Fruit fly (Drosophila melanogaster) whole organism, embryonic: ENCODE data around the gene Bmcp.
A peak's percentile ranks its signal among the peaks of the same experiment; 100 is the strongest.

ENCODE experiments used
- Abd-B ChIP-seq: fragments of 200-800 bp; sonication (Bioruptor generic); optimal IDR thresholded peaks from 2 replicates; lab custom pipeline; 2018; ENCODE audit warnings: missing biosample characterization, mild to moderate bottlenecking, missing genetic modification characterization, moderate library complexity
- Adf1 ChIP-seq: fragments of 200-800 bp; sonication (Bioruptor generic); IDR thresholded peaks from 2 replicates; pipeline ENCODE4 v1.3.6; 2022; ENCODE audit warnings: missing biosample characterization, missing genetic modification characterization
- Antp ChIP-seq: fragments of 200-800 bp; sonication (Bioruptor generic); optimal IDR thresholded peaks from 3 replicates; lab custom pipeline; 2016; ENCODE audit warnings: missing biosample characterization, missing genetic modification characterization
- CG10274 ChIP-seq: fragments of 200-800 bp; sonication (Bioruptor generic); optimal IDR thresholded peaks from 3 replicates; lab custom pipeline; 2017; ENCODE audit warnings: missing biosample characterization, mild to moderate bottlenecking, missing genetic modification characterization
- CG11696 ChIP-seq: fragments of 200-800 bp; sonication (Bioruptor generic); IDR thresholded peaks from 2 replicates; pipeline ENCODE4 v1.3.6; 2022; ENCODE audit warnings: missing biosample characterization, missing genetic modification characterization
- CG1529 ChIP-seq: fragments of 200-800 bp; sonication (Bioruptor generic); optimal IDR thresholded peaks from 3 replicates; lab custom pipeline; 2018; ENCODE audit warnings: missing biosample characterization, missing genetic modification characterization
- CG15514 ChIP-seq: fragments of 200-800 bp; sonication (Bioruptor generic); optimal IDR thresholded peaks from 3 replicates; lab custom pipeline; 2017; ENCODE audit warnings: missing biosample characterization, missing genetic modification characterization, mild to moderate bottlenecking, moderate library complexity, missing genetic modification reagents
- CG1603 ChIP-seq: fragments of 200-800 bp; sonication (Bioruptor generic); optimal IDR thresholded peaks from 2 replicates; lab custom pipeline; 2019; ENCODE audit warnings: missing biosample characterization, mild to moderate bottlenecking, missing genetic modification characterization, moderate library complexity
- CG1647 ChIP-seq: fragments of 200-800 bp; sonication (Bioruptor generic); optimal IDR thresholded peaks from 3 replicates; lab custom pipeline; 2016; ENCODE audit warnings: missing biosample characterization, missing genetic modification characterization
- CG16815 ChIP-seq: fragments of 200-800 bp; sonication (Bioruptor generic); optimal IDR thresholded peaks from 3 replicates; lab custom pipeline; 2017; ENCODE audit warnings: missing biosample characterization, mild to moderate bottlenecking, missing genetic modification characterization
- CG16863 ChIP-seq: fragments of 200-800 bp; sonication (Bioruptor generic); optimal IDR thresholded peaks from 3 replicates; lab custom pipeline; 2016; ENCODE audit warnings: missing biosample characterization, missing genetic modification characterization
- CG17186 ChIP-seq: fragments of 200-800 bp; sonication (Bioruptor generic); optimal IDR thresholded peaks from 3 replicates; lab custom pipeline; 2017; ENCODE audit warnings: missing biosample characterization, missing genetic modification reagents, missing genetic modification characterization
- CG2116 ChIP-seq: fragments of 200-800 bp; sonication (Bioruptor generic); optimal IDR thresholded peaks from 3 replicates; lab custom pipeline; 2018; ENCODE audit warnings: missing biosample characterization, mild to moderate bottlenecking, missing genetic modification characterization
- CG31388 ChIP-seq: fragments of 200-800 bp; sonication (Bioruptor generic); optimal IDR thresholded peaks from 2 replicates; lab custom pipeline; 2016; ENCODE audit warnings: missing biosample characterization, missing genetic modification characterization
- CG31441 ChIP-seq: fragments of 200-800 bp; sonication (Bioruptor generic); IDR thresholded peaks from 2 replicates; pipeline ENCODE4 v1.3.6; 2022; ENCODE audit warnings: missing biosample characterization, missing genetic modification characterization
- CG32767 ChIP-seq: fragments of 200-800 bp; sonication (Bioruptor generic); IDR thresholded peaks from 2 replicates; pipeline ENCODE4 v1.3.6; 2022; ENCODE audit warnings: missing biosample characterization, missing genetic modification characterization
- CG3726 ChIP-seq: fragments of 200-800 bp; sonication (Bioruptor generic); IDR thresholded peaks from 3 replicates; pipeline ENCODE4, ENCODE4 v1.3.6; 2022; ENCODE audit warnings: missing biosample characterization, missing genetic modification characterization
- CG42726 ChIP-seq: fragments of 200-800 bp; sonication (Bioruptor generic); IDR thresholded peaks from 2 replicates; pipeline ENCODE4 v1.3.6; 2022; ENCODE audit warnings: missing biosample characterization, missing genetic modification characterization; ENCODE audit not compliant: partially characterized antibody
- CG4617 ChIP-seq: fragments of 200-800 bp; sonication (Bioruptor generic); optimal IDR thresholded peaks from 3 replicates; lab custom pipeline; 2016; ENCODE audit warnings: missing biosample characterization, missing genetic modification characterization, borderline replicate concordance
- CG5245 ChIP-seq: fragments of 200-800 bp; sonication (Bioruptor generic); optimal IDR thresholded peaks from 3 replicates; lab custom pipeline; 2016; ENCODE audit warnings: missing biosample characterization, missing genetic modification characterization
- CG6175 ChIP-seq: fragments of 200-800 bp; sonication (Bioruptor generic); IDR thresholded peaks from 3 replicates; pipeline ENCODE4 v1.3.6; 2022; ENCODE audit warnings: missing biosample characterization, missing genetic modification characterization
- CG6654 ChIP-seq: fragments of 200-800 bp; sonication (Bioruptor generic); optimal IDR thresholded peaks from 2 replicates; lab custom pipeline; 2017; ENCODE audit warnings: missing biosample characterization, mild to moderate bottlenecking, missing genetic modification characterization
- CG7372 ChIP-seq: fragments of 200-800 bp; sonication (Bioruptor generic); IDR thresholded peaks from 2 replicates; pipeline ENCODE4 v1.3.6; 2022; ENCODE audit warnings: missing biosample characterization, missing genetic modification characterization
- CG9876 ChIP-seq: fragments of 200-800 bp; sonication (Bioruptor generic); optimal IDR thresholded peaks from 2 replicates; lab custom pipeline; 2016; ENCODE audit warnings: missing biosample characterization, missing genetic modification characterization
- CHES-1-like ChIP-seq: fragments of 200-800 bp; sonication (Bioruptor generic); optimal IDR thresholded peaks from 2 replicates; lab custom pipeline; 2016; ENCODE audit warnings: missing biosample characterization, missing genetic modification characterization
- Dbx ChIP-seq: fragments of 200-800 bp; sonication (Bioruptor generic); IDR thresholded peaks from 3 replicates; pipeline ENCODE4 v1.3.6; 2022; ENCODE audit warnings: missing biosample characterization, missing genetic modification characterization
- Doc3 ChIP-seq: fragments of 200-800 bp; sonication (Bioruptor generic); IDR thresholded peaks from 3 replicates; pipeline ENCODE4 v1.3.6; 2022; ENCODE audit warnings: missing biosample characterization, missing genetic modification characterization; ENCODE audit not compliant: partially characterized antibody
- ERR ChIP-seq: fragments of 200-800 bp; sonication (Bioruptor generic); optimal IDR thresholded peaks from 2 replicates; lab custom pipeline; 2016; ENCODE audit warnings: missing biosample characterization, missing genetic modification characterization
- MBD-R2 ChIP-seq: fragments of 200-800 bp; sonication (Bioruptor generic); IDR thresholded peaks from 2 replicates; pipeline ENCODE4 v1.3.6; 2022; ENCODE audit warnings: missing biosample characterization, missing genetic modification characterization
- Optix ChIP-seq: fragments of 200-800 bp; sonication (Bioruptor generic); IDR thresholded peaks from 3 replicates; pipeline ENCODE4 v1.3.6; 2022; ENCODE audit warnings: missing biosample characterization, missing genetic modification characterization
- Sox102F ChIP-seq: fragments of 200-800 bp; sonication (Bioruptor generic); optimal IDR thresholded peaks from 2 replicates; lab custom pipeline; 2018; ENCODE audit warnings: missing biosample characterization, mild to moderate bottlenecking, missing genetic modification characterization, moderate library complexity
- Stat92E ChIP-seq, 3 experiments: fragments of >200 bp in 2 of 3; fragments of 200-800 bp in 1 of 3; sonication (Bioruptor generic) in 1 of 3; optimal IDR thresholded peaks; 2 replicates each; lab custom pipeline; 2017 to 2019; ENCODE audit warnings: missing biosample characterization in 3 of 3, missing genetic modification characterization in 3 of 3, mild to moderate bottlenecking in 1 of 3, moderate library complexity in 1 of 3
- bsh ChIP-seq, 2 experiments: fragments of 200-800 bp; sonication (Bioruptor generic); optimal IDR thresholded peaks; 2 replicates each; lab custom pipeline; 2017 to 2018; ENCODE audit warnings: mild to moderate bottlenecking in 2 of 2, missing biosample characterization in 2 of 2, missing genetic modification characterization in 2 of 2, moderate library complexity in 1 of 2
- chif ChIP-seq, 2 experiments: fragments of 200-800 bp; sonication (Bioruptor generic); optimal IDR thresholded peaks; 3 replicates each; lab custom pipeline; 2016; ENCODE audit warnings: missing biosample characterization in 2 of 2, missing genetic modification characterization in 2 of 2
- dysf ChIP-seq: fragments of 200-800 bp; sonication (Bioruptor generic); IDR thresholded peaks from 3 replicates; pipeline ENCODE4 v1.3.6; 2022; ENCODE audit warnings: missing biosample characterization, missing genetic modification characterization
- fd3F ChIP-seq: fragments of 200-800 bp; sonication (Bioruptor generic); optimal IDR thresholded peaks from 2 replicates; lab custom pipeline; 2018; ENCODE audit warnings: missing biosample characterization, mild to moderate bottlenecking, missing genetic modification characterization, moderate library complexity
- fu2 ChIP-seq: fragments of 200-800 bp; sonication (Bioruptor generic); optimal IDR thresholded peaks from 2 replicates; lab custom pipeline; 2016; ENCODE audit warnings: missing biosample characterization, missing genetic modification characterization
- gcm ChIP-seq: fragments of 200-800 bp; sonication (Bioruptor generic); optimal IDR thresholded peaks from 2 replicates; lab custom pipeline; 2019; ENCODE audit warnings: missing biosample characterization, mild to moderate bottlenecking, missing genetic modification characterization, moderate library complexity
- gro ChIP-seq: fragments of 200-800 bp; sonication (Bioruptor generic); optimal IDR thresholded peaks from 2 replicates; lab custom pipeline; 2016; ENCODE audit warnings: missing biosample characterization, missing genetic modification characterization
- gsb ChIP-seq: fragments of 200-800 bp; sonication (Bioruptor generic); IDR thresholded peaks from 2 replicates; pipeline ENCODE4 v1.3.6; 2022; ENCODE audit warnings: missing biosample characterization, missing genetic modification characterization
- ken ChIP-seq: fragments of 200-800 bp; sonication (Bioruptor generic); IDR thresholded peaks from 3 replicates; pipeline ENCODE4 v1.3.6; 2022; ENCODE audit warnings: missing biosample characterization, missing genetic modification characterization
- lov ChIP-seq, 2 experiments: fragments of 200-800 bp in 1 of 2; fragments of >200 bp in 1 of 2; sonication (Bioruptor generic) in 1 of 2; IDR thresholded peaks in 1 of 2; optimal IDR thresholded peaks in 1 of 2; 2 replicates in 1 of 2; 3 replicates in 1 of 2; pipeline versions ENCODE4 v1.3.6 to Lab custom; 2017 to 2022; ENCODE audit warnings: missing biosample characterization in 1 of 2, missing genetic modification characterization in 1 of 2
- luna ChIP-seq: fragments of 200-800 bp; sonication (Bioruptor generic); optimal IDR thresholded peaks from 2 replicates; lab custom pipeline; 2016; ENCODE audit warnings: missing biosample characterization, missing genetic modification characterization
- maf-S ChIP-seq: fragments of 200-800 bp; sonication (Bioruptor generic); optimal IDR thresholded peaks from 2 replicates; lab custom pipeline; 2016; ENCODE audit warnings: missing biosample characterization, missing genetic modification characterization
- slp2 ChIP-seq: fragments of 200-800 bp; sonication (Bioruptor generic); optimal IDR thresholded peaks from 2 replicates; lab custom pipeline; 2016; ENCODE audit warnings: missing biosample characterization, missing genetic modification characterization
- tap ChIP-seq: fragments of 200-800 bp; optimal IDR thresholded peaks from 3 replicates; lab custom pipeline; 2019; ENCODE audit warnings: missing biosample characterization, mild to moderate bottlenecking, missing genetic modification characterization, moderate library complexity
- tna ChIP-seq: fragments of 200-800 bp; sonication (Bioruptor generic); IDR thresholded peaks from 2 replicates; pipeline ENCODE4 v1.3.6; 2022; ENCODE audit warnings: missing biosample characterization, missing genetic modification characterization; ENCODE audit not compliant: partially characterized antibody
- vvl ChIP-seq: fragments of 200-800 bp; sonication (Bioruptor generic); IDR thresholded peaks from 2 replicates; pipeline ENCODE4 v1.3.6; 2022; ENCODE audit warnings: missing biosample characterization, missing genetic modification characterization
- wdn ChIP-seq: fragments of 200-800 bp; sonication (Bioruptor generic); IDR thresholded peaks from 2 replicates; pipeline ENCODE4 v1.3.6; 2022; ENCODE audit warnings: missing biosample characterization, missing genetic modification characterization

Bmcp gene

DNA sequence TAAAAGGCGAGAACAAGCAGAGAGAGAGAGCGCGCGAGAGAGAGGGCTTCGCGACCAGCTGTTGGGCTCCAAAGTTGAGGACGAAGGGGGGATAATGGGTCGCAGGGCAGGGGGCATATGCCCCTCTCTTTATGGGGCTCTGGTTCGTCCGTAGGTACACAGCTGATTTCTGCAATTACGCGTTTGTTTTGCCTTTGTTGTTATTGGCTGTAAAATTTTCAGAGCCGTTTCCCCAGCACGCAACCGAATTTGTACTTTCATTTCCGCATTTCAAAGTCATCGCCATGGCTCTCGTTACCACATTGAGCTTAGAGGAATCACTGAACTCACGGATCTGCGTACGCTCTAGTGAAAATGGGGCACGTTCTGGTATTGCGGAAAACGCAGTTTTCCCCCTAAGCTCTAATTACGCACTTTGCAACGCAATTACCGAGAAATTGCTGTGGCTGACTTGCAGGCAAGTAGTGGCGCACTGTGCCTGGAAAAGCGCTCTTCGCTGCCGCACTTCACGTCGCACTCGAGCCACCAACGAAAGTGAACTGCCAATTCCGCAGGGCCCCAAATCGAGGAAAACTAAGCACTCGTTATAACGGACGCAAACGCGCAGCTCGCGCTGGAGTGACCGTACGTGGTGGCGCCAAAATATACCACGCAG, 12.6 kb upstream of the Bmcp start, which contains the start of gene CG11658 (continued):
- no peak for TF ChIP-seq luna (GFP tag; lab: Kevin White, UChicago)
- no peak for TF ChIP-seq wdn (GFP tag; lab: Robert Waterston, UW)
- no peak for TF ChIP-seq CG15514 (GFP tag; lab: Kevin White, UChicago)
- TF ChIP-seq CG1603 (tag; lab: Kevin White, UChicago) = peak; percentile 9
- no peak for TF ChIP-seq CG7372 (GFP tag; lab: Robert Waterston, UW)
- no peak for TF ChIP-seq CG3726
- TF ChIP-seq CG1529 (GFP tag; lab: Kevin White, UChicago) = no peak
- peak; percentile 8; the same call in 1 of the 3 replicates for TF ChIP-seq Dbx
- no peak for TF ChIP-seq ken (GFP tag; lab: Robert Waterston, UW)
- no peak for TF ChIP-seq Abd-B (GFP tag; lab: Kevin White, UChicago)
- TF ChIP-seq Antp (GFP tag; lab: Kevin White, UChicago) = no peak
- TF ChIP-seq slp2 (GFP tag; lab: Kevin White, UChicago) = no peak
- no peak for TF ChIP-seq maf-S
- TF ChIP-seq CG6175 (GFP tag; lab: Robert Waterston, UW) = peak; percentile 6; the same call in 1 of the 3 replicates
- TF ChIP-seq tna (GFP tag; lab: Robert Waterston, UW) = no peak
- TF ChIP-seq CG16863 (GFP tag; lab: Kevin White, UChicago) = no peak
- no peak for TF ChIP-seq gcm (GFP tag; lab: Kevin White, UChicago)
- no peak for TF ChIP-seq Sox102F
- TF ChIP-seq CG6654 (GFP tag; lab: Kevin White, UChicago) = no peak
- TF ChIP-seq CG10274 = no peak
- TF ChIP-seq chif (GFP tag; optimal IDR thresholded peaks at IDR 0.05; lab: Kevin White, UChicago) = no peak
- TF ChIP-seq bsh (GFP tag; optimal IDR thresholded peaks at IDR 0.05; lab: Kevin White, UChicago) = peak in 1 of 2 experiments; percentile 62
- TF ChIP-seq Stat92E (GFP tag; optimal IDR thresholded peaks at IDR 0.05; lab: Kevin White, UChicago) = no peak
- TF ChIP-seq CG11696 = no peak
- peak; percentile 41 for TF ChIP-seq gro (GFP tag; lab: Kevin White, UChicago)
- 0 out of 2 replicates have a peak, but pooled peaks have one; percentile 11 for TF ChIP-seq gsb
- no peak for TF ChIP-seq CG9876
- no peak for TF ChIP-seq CG16815 (GFP tag; lab: Kevin White, UChicago)
- TF ChIP-seq Optix (GFP tag; lab: Robert Waterston, UW) = 0 out of 3 replicates have a peak, but pooled peaks have one; percentile 24
- TF ChIP-seq dysf = no peak
- no peak for TF ChIP-seq fd3F (GFP tag; lab: Kevin White, UChicago)
- TF ChIP-seq MBD-R2 = peak; percentile 16; the same call in 1 of the 2 replicates
- no peak for TF ChIP-seq CG4617 (GFP tag; lab: Kevin White, UChicago)
- TF ChIP-seq Doc3 (GFP tag; lab: Robert Waterston, UW) = peak; percentile 46; the same call in 1 of the 3 replicates
- peak; percentile 95 for TF ChIP-seq CG32767 (GFP tag; lab: Robert Waterston, UW)
- peak; percentile 24; the same call in 1 of the 2 replicates for TF ChIP-seq vvl
- TF ChIP-seq CG1647 = no peak
- TF ChIP-seq CG31388 (GFP tag; lab: Kevin White, UChicago) = no peak
- no peak for TF ChIP-seq ERR (GFP tag; lab: Kevin White, UChicago)
- TF ChIP-seq CG17186 (GFP tag; lab: Kevin White, UChicago) = no peak
- no peak for TF ChIP-seq lov (optimal IDR thresholded peaks at IDR 0.05; lab: Kevin White, UChicago)
- TF ChIP-seq lov (GFP tag; IDR thresholded peaks at IDR 0.05; lab: Robert Waterston, UW) = no peak
- 0 out of 2 replicates have a peak, but pooled peaks have one; percentile 12 for TF ChIP-seq CG42726
- no peak for TF ChIP-seq CG2116 (GFP tag; lab: Kevin White, UChicago)
- no peak for TF ChIP-seq tap
- TF ChIP-seq CG5245 (GFP tag; lab: Kevin White, UChicago) = no peak
- no peak for TF ChIP-seq CG31441 (GFP tag; lab: Robert Waterston, UW)
- TF ChIP-seq fu2 (GFP tag; lab: Kevin White, UChicago) = no peak
- no peak for TF ChIP-seq CHES-1-like (GFP tag; lab: Kevin White, UChicago)
- no peak; the same call in 1 of the 2 replicates for TF ChIP-seq Adf1
